Worm (Caenorhabditis elegans): ENCODE results near the gene Y64G10A.1.

Y64G10A.1 gene

ce11 chrIV:14241382-14242122, 2.7 kb upstream of the Y64G10A.1 start, which contains the start of gene Y64G10A.10:
Gene Y64G10A.10, minus strand, starts transcription at chrIV:14241432.
- TF ChIP-seq ama-1 (optimal IDR thresholded peaks at IDR 0.05) (no peak), ztf-1 (GFP tag; conservative IDR thresholded peaks at IDR 0.05) (no peak), ztf-11 (tag; optimal IDR thresholded peaks at IDR 0.05) (no peak), nhr-129 (tag; optimal IDR thresholded peaks at IDR 0.05) (no peak), lsy-2 (tag; optimal IDR thresholded peaks at IDR 0.05) (no peak), sma-3 (GFP tag; optimal IDR thresholded peaks at IDR 0.05) (no peak), crh-2 (tag; optimal IDR thresholded peaks at IDR 0.05) (no peak), ztf-4 (tag; optimal IDR thresholded peaks at IDR 0.05) (no peak), snpc-4 (tag; optimal IDR thresholded peaks at IDR 0.05) (no peak), R02D3.7 (tag; optimal IDR thresholded peaks at IDR 0.05) (no peak), unc-62 (GFP tag; optimal IDR thresholded peaks at IDR 0.05) (no peak), peb-1 (tag; optimal IDR thresholded peaks at IDR 0.05) (no peak), mbf-1 (tag; optimal IDR thresholded peaks at IDR 0.05) (no peak), dmd-4 (tag; optimal IDR thresholded peaks at IDR 0.05) (no peak)

DNA sequence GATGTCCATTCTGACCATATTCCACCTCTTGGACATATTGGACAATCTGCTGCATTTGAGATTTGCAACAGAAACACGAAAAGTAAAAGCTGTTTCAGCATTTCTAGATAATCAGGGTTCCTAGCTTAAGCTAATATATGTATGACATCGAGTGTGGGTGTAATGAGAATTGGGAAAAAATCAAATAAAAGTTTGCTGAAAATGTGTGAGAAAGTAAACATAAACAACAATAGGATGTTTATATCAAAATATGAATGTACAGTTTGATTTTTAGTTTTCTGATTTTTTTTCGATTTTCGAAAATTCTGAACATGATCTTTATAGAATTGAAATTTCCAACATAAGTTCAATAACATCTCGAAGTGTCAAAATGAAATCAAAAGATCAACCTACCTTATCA, 8.1 kb downstream of the Y64G10A.1 start, which contains the start of gene F02H6.6:
Gene F02H6.6 (minus strand): TSS at position 101 of the 400 bp plus-strand sequence.
- TF ChIP-seq F13H6.1 (tag; optimal IDR thresholded peaks at IDR 0.05) (no peak), ztf-1 (GFP tag; conservative IDR thresholded peaks at IDR 0.05) (no peak), mbf-1 (tag; optimal IDR thresholded peaks at IDR 0.05) (no peak), crh-2 (tag; optimal IDR thresholded peaks at IDR 0.05) (no peak), ztf-11 (tag; optimal IDR thresholded peaks at IDR 0.05) (no peak), C34F6.9 (tag; optimal IDR thresholded peaks at IDR 0.05) (no peak), unc-39 (tag; optimal IDR thresholded peaks at IDR 0.05) (no peak), ZK546.5 (tag; optimal IDR thresholded peaks at IDR 0.05) (no peak), mab-5 (tag; optimal IDR thresholded peaks at IDR 0.05) (no peak), unc-55 (GFP tag; optimal IDR thresholded peaks at IDR 0.05) (no peak), dmd-4 (tag; optimal IDR thresholded peaks at IDR 0.05) (no peak), nhr-129 (tag; optimal IDR thresholded peaks at IDR 0.05) (no peak), nhr-12 (tag; optimal IDR thresholded peaks at IDR 0.05) (no peak), elt-3 (tag; optimal IDR thresholded peaks at IDR 0.05) (no peak), nhr-21 (tag; optimal IDR thresholded peaks at IDR 0.05) (no peak), lin-11 (tag; optimal IDR thresholded peaks at IDR 0.05) (no peak), ceh-82 (tag; optimal IDR thresholded peaks at IDR 0.05) (no peak), nhr-25 (tag; optimal IDR thresholded peaks at IDR 0.05) (no peak)

- no peak for TF ChIP-seq nhr-11 (tag; optimal IDR thresholded peaks at IDR 0.05)
- TF ChIP-seq nhr-6 (tag; optimal IDR thresholded peaks at IDR 0.05): no peak
- no peak for TF ChIP-seq Y55F3AM.14 (GFP tag; optimal IDR thresholded peaks at IDR 0.05)
- TF ChIP-seq lin-11 (tag; optimal IDR thresholded peaks at IDR 0.05): no peak
- no peak for TF ChIP-seq snpc-4 (tag; optimal IDR thresholded peaks at IDR 0.05)
- TF ChIP-seq sma-9 (GFP tag; optimal IDR thresholded peaks at IDR 0.05): no peak
- TF ChIP-seq sma-9 (tag; optimal IDR thresholded peaks at IDR 0.05): no peak
- TF ChIP-seq unc-39 (tag; optimal IDR thresholded peaks at IDR 0.05): no peak
- no peak for TF ChIP-seq elt-3 (tag; optimal IDR thresholded peaks at IDR 0.05)
- no peak for TF ChIP-seq aly-2 (tag; optimal IDR thresholded peaks at IDR 0.05)
- TF ChIP-seq lsy-2 (tag; optimal IDR thresholded peaks at IDR 0.05): no peak
- no peak for TF ChIP-seq zag-1 (tag; optimal IDR thresholded peaks at IDR 0.05)
Measured at ce11 chrIV:14228069-14228468, 10.8 kb downstream of the Y64G10A.1 start, which contains the start of gene F02H6.7. Gene F02H6.7, minus strand, starts transcription at chrIV:14228169.

DNA sequence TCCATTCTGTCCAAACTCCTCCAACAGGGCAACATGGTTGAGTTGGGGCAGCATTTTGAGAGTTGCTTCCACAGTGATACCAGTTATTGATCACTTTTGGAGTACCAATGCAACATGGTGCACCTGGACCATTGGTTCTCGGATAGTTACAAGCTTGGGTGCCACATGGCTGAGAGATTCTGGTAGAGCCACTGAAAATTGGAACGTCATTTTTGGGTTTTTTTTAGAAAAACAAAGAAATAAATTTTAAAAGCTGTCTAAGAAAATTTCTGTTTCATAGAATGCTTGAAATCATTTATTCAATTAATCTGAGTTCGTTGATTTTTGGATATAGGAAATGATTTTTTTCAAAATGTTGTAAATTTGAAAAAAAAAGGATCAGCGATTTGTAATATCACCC, 11.7 kb downstream of the Y64G10A.1 start:
- TF ChIP-seq nhr-23 (tag; optimal IDR thresholded peaks at IDR 0.05): no peak
- no peak for TF ChIP-seq lin-13 (GFP tag; optimal IDR thresholded peaks at IDR 0.05)
- TF ChIP-seq unc-55 (GFP tag; optimal IDR thresholded peaks at IDR 0.05): no peak
- no peak for TF ChIP-seq nhr-25 (tag; optimal IDR thresholded peaks at IDR 0.05)
- no peak for TF ChIP-seq Y55F3AM.14 (GFP tag; optimal IDR thresholded peaks at IDR 0.05)
- no peak for TF ChIP-seq dmd-4 (tag; optimal IDR thresholded peaks at IDR 0.05)
- TF ChIP-seq nhr-11 (tag; optimal IDR thresholded peaks at IDR 0.05): no peak
- no peak for TF ChIP-seq F13H6.1 (tag; optimal IDR thresholded peaks at IDR 0.05)
- TF ChIP-seq lsy-2 (tag; optimal IDR thresholded peaks at IDR 0.05): no peak
- no peak for TF ChIP-seq C34F6.9 (tag; optimal IDR thresholded peaks at IDR 0.05)
- no peak for TF ChIP-seq R02D3.7 (tag; optimal IDR thresholded peaks at IDR 0.05)

All from whole organism, L2 larva.